Fruit fly (Drosophila melanogaster) whole organism, embryonic: Measurements from ENCODE around the gene simj.

Experiments used
- Asciz ChIP-seq: fragments of 200-800 bp; sonication (Bioruptor generic); optimal IDR thresholded peaks from 2 replicates; lab custom pipeline; 2017; ENCODE audit warnings: missing biosample characterization, mild to moderate bottlenecking, missing genetic modification characterization, missing genetic modification reagents
- Atf3 ChIP-seq: fragments of 200-800 bp; sonication (Bioruptor generic); optimal IDR thresholded peaks from 3 replicates; lab custom pipeline; 2016; ENCODE audit warnings: missing biosample characterization, missing genetic modification characterization
- CG10431 ChIP-seq: fragments of 200-800 bp; sonication (Bioruptor generic); optimal IDR thresholded peaks from 3 replicates; lab custom pipeline; 2018; ENCODE audit warnings: missing biosample characterization, mild to moderate bottlenecking, missing genetic modification characterization
- CG10654 ChIP-seq: fragments of 200-800 bp; sonication (Bioruptor generic); optimal IDR thresholded peaks from 2 replicates; lab custom pipeline; 2016; ENCODE audit warnings: missing biosample characterization, missing genetic modification characterization
- CG13894 ChIP-seq: fragments of 200-800 bp; sonication (Bioruptor generic); optimal IDR thresholded peaks from 3 replicates; lab custom pipeline; 2018; ENCODE audit warnings: missing biosample characterization, mild to moderate bottlenecking, missing genetic modification characterization, moderate library complexity
- CG14014 ChIP-seq: fragments of 200-800 bp; sonication (Bioruptor generic); IDR thresholded peaks from 2 replicates; pipeline ENCODE4 v1.3.6; 2022; ENCODE audit warnings: missing biosample characterization, missing genetic modification characterization
- CG1602 ChIP-seq: fragments of 200-800 bp; sonication (Bioruptor generic); optimal IDR thresholded peaks from 3 replicates; lab custom pipeline; 2016; ENCODE audit warnings: missing biosample characterization, missing genetic modification characterization
- CG16863 ChIP-seq: fragments of 200-800 bp; sonication (Bioruptor generic); optimal IDR thresholded peaks from 3 replicates; lab custom pipeline; 2016; ENCODE audit warnings: missing biosample characterization, missing genetic modification characterization
- CG17568 ChIP-seq: fragments of 200-800 bp; sonication (Bioruptor generic); optimal IDR thresholded peaks from 2 replicates; lab custom pipeline; 2018; ENCODE audit warnings: missing biosample characterization, mild to moderate bottlenecking, missing genetic modification characterization, moderate library complexity
- CG2116 ChIP-seq: fragments of 200-800 bp; sonication (Bioruptor generic); optimal IDR thresholded peaks from 3 replicates; lab custom pipeline; 2018; ENCODE audit warnings: missing biosample characterization, mild to moderate bottlenecking, missing genetic modification characterization
- CG30431 ChIP-seq: fragments of 200-800 bp; sonication (Bioruptor generic); optimal IDR thresholded peaks from 2 replicates; lab custom pipeline; 2017; ENCODE audit warnings: missing biosample characterization, missing genetic modification characterization
- CG3065 ChIP-seq: fragments of 200-800 bp; sonication (Bioruptor generic); optimal IDR thresholded peaks from 2 replicates; lab custom pipeline; 2016; ENCODE audit warnings: missing biosample characterization, missing genetic modification characterization
- CG31365 ChIP-seq: fragments of 200-800 bp; sonication (Bioruptor generic); optimal IDR thresholded peaks from 2 replicates; lab custom pipeline; 2018; ENCODE audit warnings: missing biosample characterization, mild to moderate bottlenecking, missing genetic modification characterization
- CG34376 ChIP-seq: fragments of 200-800 bp; sonication (Bioruptor generic); optimal IDR thresholded peaks from 2 replicates; lab custom pipeline; 2018; ENCODE audit warnings: missing biosample characterization, mild to moderate bottlenecking, missing genetic modification characterization
- CG3838 ChIP-seq: fragments of 200-800 bp; sonication (Bioruptor generic); optimal IDR thresholded peaks from 3 replicates; lab custom pipeline; 2016; ENCODE audit warnings: missing biosample characterization, missing genetic modification characterization
- CG5953 ChIP-seq: fragments of 200-800 bp; sonication (Bioruptor generic); IDR thresholded peaks from 2 replicates; pipeline ENCODE4 v1.3.6; 2022; ENCODE audit warnings: missing biosample characterization, missing genetic modification characterization
- CG6813 ChIP-seq: fragments of 200-800 bp; sonication (Bioruptor generic); optimal IDR thresholded peaks from 2 replicates; lab custom pipeline; 2017; ENCODE audit warnings: missing biosample characterization, missing genetic modification characterization, mild to moderate bottlenecking, moderate library complexity, missing genetic modification reagents
- Hand ChIP-seq: fragments of 200-800 bp; sonication (Bioruptor generic); optimal IDR thresholded peaks from 2 replicates; lab custom pipeline; 2017; ENCODE audit warnings: mild to moderate bottlenecking, missing biosample characterization, missing genetic modification reagents, missing genetic modification characterization
- HmgD ChIP-seq: fragments of 200-800 bp; sonication (Bioruptor generic); optimal IDR thresholded peaks from 3 replicates; lab custom pipeline; 2016; ENCODE audit warnings: missing biosample characterization, missing genetic modification characterization
- HmgZ ChIP-seq: fragments of 200-800 bp; sonication (Bioruptor generic); optimal IDR thresholded peaks from 2 replicates; lab custom pipeline; 2018; ENCODE audit warnings: missing biosample characterization, mild to moderate bottlenecking, missing genetic modification characterization
- Lim3 ChIP-seq: fragments of 200-800 bp; sonication (Bioruptor generic); IDR thresholded peaks from 2 replicates; pipeline ENCODE4 v1.3.6; 2022; ENCODE audit warnings: missing biosample characterization, missing genetic modification characterization
- Mad ChIP-seq: fragments of 200-800 bp; sonication (Bioruptor generic); optimal IDR thresholded peaks from 2 replicates; lab custom pipeline; 2016; ENCODE audit warnings: missing biosample characterization, missing genetic modification characterization
- Max ChIP-seq: fragments of 200-800 bp; sonication (Bioruptor generic); optimal IDR thresholded peaks from 2 replicates; lab custom pipeline; 2016; ENCODE audit warnings: missing biosample characterization, mild to moderate bottlenecking, missing genetic modification characterization
- Med ChIP-seq: fragments of 200-800 bp; sonication (Bioruptor generic); peaks from one replicate; lab custom pipeline; 2016; ENCODE audit warnings: missing biosample characterization, missing genetic modification characterization, mild to moderate bottlenecking, inconsistent platforms, moderate library complexity
- Nf-YC ChIP-seq: fragments of 200-800 bp; optimal IDR thresholded peaks from 3 replicates; lab custom pipeline; 2019; ENCODE audit warnings: missing biosample characterization, mild to moderate bottlenecking, missing genetic modification characterization, moderate library complexity
- Oli ChIP-seq: fragments of 200-800 bp; sonication (Bioruptor generic); optimal IDR thresholded peaks from 2 replicates; lab custom pipeline; 2018; ENCODE audit warnings: missing biosample characterization, mild to moderate bottlenecking, missing genetic modification characterization, moderate library complexity
- Ravus ChIP-seq: fragments of 200-800 bp; sonication (Bioruptor generic); IDR thresholded peaks from 2 replicates; pipeline ENCODE4 v1.3.6; 2022; ENCODE audit warnings: missing biosample characterization, missing genetic modification characterization
- Six4 ChIP-seq: fragments of 200-800 bp; sonication (Bioruptor generic); optimal IDR thresholded peaks from 2 replicates; lab custom pipeline; 2016; ENCODE audit warnings: missing biosample characterization, missing genetic modification characterization
- Sox100B ChIP-seq: fragments of 200-800 bp; sonication (Bioruptor generic); optimal IDR thresholded peaks from 3 replicates; lab custom pipeline; 2018; ENCODE audit warnings: missing biosample characterization, mild to moderate bottlenecking, missing genetic modification characterization
- Spps ChIP-seq: fragments of 200-800 bp; sonication (Bioruptor generic); optimal IDR thresholded peaks from 2 replicates; lab custom pipeline; 2018; ENCODE audit warnings: missing biosample characterization, mild to moderate bottlenecking, missing genetic modification characterization
- Sry-δ ChIP-seq: fragments of 200-800 bp; sonication (Bioruptor generic); optimal IDR thresholded peaks from 2 replicates; lab custom pipeline; 2016; ENCODE audit warnings: missing biosample characterization, missing genetic modification characterization
- TFAM ChIP-seq: fragments of 200-800 bp; sonication (Bioruptor generic); optimal IDR thresholded peaks from 2 replicates; lab custom pipeline; 2017; ENCODE audit warnings: missing biosample characterization, missing genetic modification characterization, inconsistent platforms
- aop ChIP-seq: fragments of 200-800 bp; sonication (Bioruptor generic); IDR thresholded peaks from 2 replicates; pipeline ENCODE4 v1.3.6; 2022; ENCODE audit warnings: missing biosample characterization, missing genetic modification characterization
- az2 ChIP-seq: fragments of 200-800 bp; sonication (Bioruptor generic); optimal IDR thresholded peaks from 3 replicates; lab custom pipeline; 2016; ENCODE audit warnings: missing biosample characterization, missing genetic modification characterization
- bowl ChIP-seq: fragments of 200-800 bp; sonication (Bioruptor generic); IDR thresholded peaks from 2 replicates; pipeline ENCODE4 v1.3.6; 2022; ENCODE audit warnings: missing biosample characterization, missing genetic modification characterization
- ci ChIP-seq: fragments of 200-800 bp; sonication (Bioruptor generic); IDR thresholded peaks from 3 replicates; pipeline ENCODE4 v1.3.6; 2022; ENCODE audit warnings: missing biosample characterization, missing genetic modification characterization
- dimm ChIP-seq: fragments of 200-800 bp; sonication (Bioruptor generic); IDR thresholded peaks from 2 replicates; pipeline ENCODE4 v1.3.6; 2022; ENCODE audit warnings: missing biosample characterization, missing genetic modification characterization
- dmrt11E ChIP-seq: fragments of 200-800 bp; sonication (Bioruptor generic); optimal IDR thresholded peaks from 3 replicates; lab custom pipeline; 2018; ENCODE audit warnings: missing biosample characterization, mild to moderate bottlenecking, missing genetic modification characterization, moderate library complexity
- exex ChIP-seq: fragments of 200-800 bp; sonication (Bioruptor generic); optimal IDR thresholded peaks from 4 replicates; lab custom pipeline; 2018; ENCODE audit warnings: missing biosample characterization, mild to moderate bottlenecking, missing genetic modification characterization, moderate library complexity
- h ChIP-seq: fragments of >200 bp; optimal IDR thresholded peaks from 2 replicates; lab custom pipeline; 2017
- her ChIP-seq: fragments of 200-800 bp; sonication (Bioruptor generic); optimal IDR thresholded peaks from 2 replicates; lab custom pipeline; 2016; ENCODE audit warnings: missing biosample characterization, missing genetic modification characterization
- ken ChIP-seq: fragments of 200-800 bp; sonication (Bioruptor generic); IDR thresholded peaks from 3 replicates; pipeline ENCODE4 v1.3.6; 2022; ENCODE audit warnings: missing biosample characterization, missing genetic modification characterization
- nerfin-2 ChIP-seq: fragments of 200-800 bp; sonication (Bioruptor generic); IDR thresholded peaks from 2 replicates; pipeline ENCODE4 v1.3.6; 2022; ENCODE audit warnings: missing biosample characterization, missing genetic modification characterization; ENCODE audit not compliant: partially characterized antibody
- oc ChIP-seq: fragments of 200-800 bp; sonication (Bioruptor generic); optimal IDR thresholded peaks from 2 replicates; lab custom pipeline; 2018; ENCODE audit warnings: missing biosample characterization, mild to moderate bottlenecking, missing genetic modification characterization, moderate library complexity
- onecut ChIP-seq: fragments of 200-800 bp; sonication (Bioruptor generic); IDR thresholded peaks from 2 replicates; pipeline ENCODE4 v1.3.6; 2022; ENCODE audit warnings: missing biosample characterization, missing genetic modification characterization
- otp ChIP-seq: fragments of 200-800 bp; sonication (Bioruptor generic); IDR thresholded peaks from 3 replicates; pipeline ENCODE4, ENCODE4 v1.3.6; 2022; ENCODE audit warnings: missing biosample characterization, missing genetic modification characterization
- pnt ChIP-seq: fragments of 200-800 bp; sonication (Bioruptor generic); optimal IDR thresholded peaks from 3 replicates; lab custom pipeline; 2016; ENCODE audit warnings: missing biosample characterization, missing genetic modification characterization
- slbo ChIP-seq: fragments of 200-800 bp; sonication (Bioruptor generic); IDR thresholded peaks from 2 replicates; pipeline ENCODE4 v1.3.6; 2022; ENCODE audit warnings: missing biosample characterization, missing genetic modification characterization
- tap ChIP-seq: fragments of 200-800 bp; optimal IDR thresholded peaks from 3 replicates; lab custom pipeline; 2019; ENCODE audit warnings: missing biosample characterization, mild to moderate bottlenecking, missing genetic modification characterization, moderate library complexity
- ttk ChIP-seq: fragments of 200-800 bp; sonication (Bioruptor generic); IDR thresholded peaks from 2 replicates; pipeline ENCODE4 v2.1.2; 2022; ENCODE audit warnings: missing biosample characterization, missing genetic modification characterization
- tx ChIP-seq: fragments of 200-800 bp; sonication (Bioruptor generic); optimal IDR thresholded peaks from 2 replicates; lab custom pipeline; 2016; ENCODE audit warnings: missing biosample characterization, missing genetic modification characterization
- wek ChIP-seq: fragments of 200-800 bp; sonication (Bioruptor generic); optimal IDR thresholded peaks from 3 replicates; lab custom pipeline; 2018; ENCODE audit warnings: missing biosample characterization, mild to moderate bottlenecking, missing genetic modification characterization, moderate library complexity
- zf30C ChIP-seq: fragments of 200-800 bp; sonication (Bioruptor generic); optimal IDR thresholded peaks from 3 replicates; lab custom pipeline; 2018; ENCODE audit warnings: missing biosample characterization, mild to moderate bottlenecking, missing genetic modification characterization

Gene simj

dm6 chr3L:10681814-10682213 is 17.3 kb downstream of the simj start (continued):
- TF ChIP-seq CG34376 (GFP tag; lab: Kevin White, UChicago) (no peak), HmgD (GFP tag; lab: Kevin White, UChicago) (no peak), TFAM (no peak), zf30C (GFP tag; lab: Kevin White, UChicago) (no peak), CG13894 (tag; lab: Kevin White, UChicago) (no peak), dmrt11E (tag; lab: Kevin White, UChicago) (no peak), ttk (no peak), Sry-δ (GFP tag; lab: Kevin White, UChicago) (no peak), Max (GFP tag; lab: Kevin White, UChicago) (no peak), h (no peak), Lim3 (GFP tag; lab: Robert Waterston, UW) (no peak), aop (no peak), CG5953 (GFP tag; lab: Robert Waterston, UW) (no peak), HmgZ (tag; lab: Kevin White, UChicago) (peak; percentile 38), pnt (GFP tag; lab: Kevin White, UChicago) (no peak), dimm (GFP tag; lab: Robert Waterston, UW) (no peak), Mad (no peak), CG10654 (no peak), bowl (GFP tag; lab: Robert Waterston, UW) (no peak), CG17568 (GFP tag; lab: Kevin White, UChicago) (no peak), nerfin-2 (no peak), otp (GFP tag; lab: Robert Waterston, UW) (no peak; the same call in 2 of the 3 replicates), CG3065 (no peak), az2 (GFP tag; lab: Kevin White, UChicago) (no peak), Sox100B (no peak), Med (GFP tag; lab: Kevin White, UChicago) (peak; percentile 84), Hand (no peak), ken (no peak), oc (tag; lab: Kevin White, UChicago) (no peak), exex (tag; lab: Kevin White, UChicago) (no peak), CG1602 (GFP tag; lab: Kevin White, UChicago) (no peak), Ravus (no peak), tap (no peak), CG31365 (tag; lab: Kevin White, UChicago) (no peak), CG16863 (GFP tag; lab: Kevin White, UChicago) (no peak), Six4 (GFP tag; lab: Kevin White, UChicago) (no peak), wek (GFP tag; lab: Kevin White, UChicago) (peak; percentile 14), onecut (GFP tag; lab: Robert Waterston, UW) (peak; percentile 4; the same call in 1 of the 2 replicates), Atf3 (GFP tag; lab: Kevin White, UChicago) (no peak), slbo (GFP tag; lab: Robert Waterston, UW) (no peak), tx (no peak), Oli (tag; lab: Kevin White, UChicago) (no peak), CG10431 (GFP tag; lab: Kevin White, UChicago) (no peak), CG2116 (GFP tag; lab: Kevin White, UChicago) (no peak), her (GFP tag; lab: Kevin White, UChicago) (peak; percentile 16), CG6813 (GFP tag; lab: Kevin White, UChicago) (no peak), CG14014 (GFP tag; lab: Robert Waterston, UW) (0 out of 2 replicates have a peak, but pooled peaks have one; percentile 12), Spps (no peak), Nf-YC (tag; lab: Kevin White, UChicago) (no peak), Asciz (GFP tag; lab: Kevin White, UChicago) (no peak), CG3838 (no peak), ci (peak; percentile 52; the same call in 2 of the 3 replicates), CG30431 (GFP tag; lab: Kevin White, UChicago) (no peak)
